Fruit fly (Drosophila melanogaster): Measurements from ENCODE around the gene MtnA.

Gene MtnA

dm6 chr3R:9771519-9771972, 12.6 kb downstream of the MtnA start, which contains the start of gene CG9471 (continued):
- TF ChIP-seq dimm (GFP tag; IDR thresholded peaks at IDR 0.05) (peak; percentile 68; the same call in 1 of the 2 replicates), CG32767 (GFP tag; IDR thresholded peaks at IDR 0.05) (peak; percentile 88; the same call in 1 of the 2 replicates), Abd-B (GFP tag; optimal IDR thresholded peaks at IDR 0.05) (peak; percentile 90), CG31365 (tag; optimal IDR thresholded peaks at IDR 0.05) (peak; percentile 47), yki (optimal IDR thresholded peaks at IDR 0.05) (no peak), Chrac-16 (GFP tag; optimal IDR thresholded peaks at IDR 0.05) (peak; percentile 92), CG15011 (GFP tag; optimal IDR thresholded peaks at IDR 0.05) (peak; percentile 86), CG18764 (GFP tag; optimal IDR thresholded peaks at IDR 0.05) (peak; percentile 82), Sox102F (GFP tag; optimal IDR thresholded peaks at IDR 0.05) (peak; percentile 93), CG13287 (GFP tag; IDR thresholded peaks at IDR 0.05; ENCODE audit: partially characterized antibody) (peak; percentile 30; the same call in 1 of the 2 replicates), CG42726 (GFP tag; IDR thresholded peaks at IDR 0.05; ENCODE audit: partially characterized antibody) (no peak), Dip3 (GFP tag; optimal IDR thresholded peaks at IDR 0.05) (peak; percentile 94), CG6689 (GFP tag; IDR thresholded peaks at IDR 0.05) (peak; percentile 94), CG31441 (GFP tag; IDR thresholded peaks at IDR 0.05) (peak; percentile 95), CG7786 (GFP tag; optimal IDR thresholded peaks at IDR 0.05) (peak; percentile 93), ssp (GFP tag; IDR thresholded peaks at IDR 0.05) (peak; percentile 77), CG8388 (GFP tag; optimal IDR thresholded peaks at IDR 0.05) (peak; percentile 97), Atf6 (GFP tag; IDR thresholded peaks at IDR 0.05) (peak; percentile 94), onecut (GFP tag; IDR thresholded peaks at IDR 0.05) (peak; percentile 80), CG11093 (GFP tag; IDR thresholded peaks at IDR 0.05) (peak; percentile 88), jing (GFP tag; optimal IDR thresholded peaks at IDR 0.05) (no peak), insv (GFP tag; optimal IDR thresholded peaks at IDR 0.05) (peak in 1 of 2 experiments; percentile 55), cg (GFP tag; optimal IDR thresholded peaks at IDR 0.05) (no peak), Fer2 (tag; optimal IDR thresholded peaks at IDR 0.05) (peak; percentile 85), CG6175 (GFP tag; IDR thresholded peaks at IDR 0.05) (peak; percentile 67; the same call in 1 of the 3 replicates), Rx (GFP tag; IDR thresholded peaks at IDR 0.05) (peak; percentile 90), vnd (GFP tag; IDR thresholded peaks at IDR 0.05; ENCODE audit: partially characterized antibody) (no peak), Neu2 (GFP tag; optimal IDR thresholded peaks at IDR 0.05; ENCODE audit: borderline replicate concordance) (peak; percentile 65), bigmax (GFP tag; optimal IDR thresholded peaks at IDR 0.05) (peak; percentile 1), CG15073 (GFP tag; optimal IDR thresholded peaks at IDR 0.05) (peak; percentile 31), Blimp-1 (GFP tag; optimal IDR thresholded peaks at IDR 0.05) (peak; percentile 89), Lpt (GFP tag; optimal IDR thresholded peaks at IDR 0.05) (no peak), CG4360 (GFP tag; IDR thresholded peaks at IDR 0.05) (peak; percentile 61), E2f1 (GFP tag; IDR thresholded peaks at IDR 0.05) (peak; percentile 91), Taf1 (GFP tag; IDR thresholded peaks at IDR 0.05) (peak; percentile 88), Hr39 (optimal IDR thresholded peaks at IDR 0.05) (no peak), CG15601 (tag; optimal IDR thresholded peaks at IDR 0.05) (peak; percentile 87), CG7928 (GFP tag; optimal IDR thresholded peaks at IDR 0.05) (peak; percentile 59), lbe (GFP tag; optimal IDR thresholded peaks at IDR 0.05) (peak; percentile 96), zen2 (GFP tag; IDR thresholded peaks at IDR 0.05; ENCODE audit: partially characterized antibody) (no peak), row (GFP tag; IDR thresholded peaks at IDR 0.05) (peak; percentile 98), CG3281 (GFP tag; optimal IDR thresholded peaks at IDR 0.05) (peak; percentile 93), NC2α (GFP tag; optimal IDR thresholded peaks at IDR 0.05) (peak; percentile 76), BtbVII (GFP tag; optimal IDR thresholded peaks at IDR 0.05) (peak; percentile 89), cas (GFP tag; IDR thresholded peaks at IDR 0.05) (peak; percentile 91), CG10147 (GFP tag; optimal IDR thresholded peaks at IDR 0.05) (peak; percentile 82), gcm2 (GFP tag; optimal IDR thresholded peaks at IDR 0.05) (peak; percentile 76), luna (GFP tag; optimal IDR thresholded peaks at IDR 0.05) (peak; percentile 72), CG3407 (GFP tag; optimal IDR thresholded peaks at IDR 0.05) (peak; percentile 75), Adf1 (GFP tag; IDR thresholded peaks at IDR 0.05) (peak; percentile 71), tna (GFP tag; IDR thresholded peaks at IDR 0.05; ENCODE audit: partially characterized antibody) (no peak)
